Fruit fly (Drosophila melanogaster) whole organism, larva: ENCODE results near the gene CG13998.

Source experiments
- noc ChIP-seq: fragments of 200-800 bp; sonication (Bioruptor generic); optimal IDR thresholded peaks from 3 replicates; lab custom pipeline; 2019; ENCODE audit warnings: missing biosample characterization, mild to moderate bottlenecking, missing genetic modification characterization, moderate library complexity

The CG13998 gene

dm6 chr2L:5979957-5980861 is 23.6 kb upstream of the CG13998 start:
- TF ChIP-seq noc (tag; lab: Kevin White, UChicago) = peak; percentile 47

- no peak for TF ChIP-seq noc (tag; lab: Kevin White, UChicago)
Measured at dm6 chr2L:5979055-5979399, 22.4 kb upstream of the CG13998 start.

- TF ChIP-seq noc (tag; lab: Kevin White, UChicago) = no peak
Measured at dm6 chr2L:5978333-5979054, 21.9 kb upstream of the CG13998 start.

- no peak for TF ChIP-seq noc (tag; lab: Kevin White, UChicago)
Measured at dm6 chr2L:5977729-5978078, 21.1 kb upstream of the CG13998 start.

dm6 chr2L:5977070-5977728 is 20.6 kb upstream of the CG13998 start:
- TF ChIP-seq noc (tag; lab: Kevin White, UChicago) = peak; percentile 36

- TF ChIP-seq noc (tag; lab: Kevin White, UChicago) = peak; percentile 19
Measured at dm6 chr2L:5975601-5976000, 19.0 kb upstream of the CG13998 start.

- TF ChIP-seq noc (tag; lab: Kevin White, UChicago) = no peak
Measured at dm6 chr2L:5975025-5975539, 18.5 kb upstream of the CG13998 start.

- peak; percentile 34 for TF ChIP-seq noc (tag; lab: Kevin White, UChicago)
Measured at dm6 chr2L:5974122-5974521, 17.5 kb upstream of the CG13998 start.

dm6 chr2L:5972588-5973236 is 16.1 kb upstream of the CG13998 start:
- TF ChIP-seq noc (tag; lab: Kevin White, UChicago) = no peak

dm6 chr2L:5972005-5972404 is 15.4 kb upstream of the CG13998 start:
- TF ChIP-seq noc (tag; lab: Kevin White, UChicago) = peak; percentile 58

dm6 chr2L:5971093-5971808 is 14.6 kb upstream of the CG13998 start:
- TF ChIP-seq noc (tag; lab: Kevin White, UChicago) = no peak

dm6 chr2L:5969559-5969958 is 12.9 kb upstream of the CG13998 start, which contains the start of gene Ucp4B:
Gene Ucp4B (plus strand): TSS chr2L:5969859.
- TF ChIP-seq noc (tag; lab: Kevin White, UChicago) = no peak

- TF ChIP-seq noc (tag; lab: Kevin White, UChicago) = no peak
Measured at dm6 chr2L:5967702-5968616, 11.3 kb upstream of the CG13998 start, which contains the start of the genes CG13992 and Ucp4C. Gene CG13992 (minus strand): TSS chr2L:5967752. Gene Ucp4C (plus strand): TSS chr2L:5968566.

dm6 chr2L:5964851-5965250 is 8.2 kb upstream of the CG13998 start, which contains the start of gene psd:
Gene psd (minus strand): TSS chr2L:5964951.
- TF ChIP-seq noc (tag; lab: Kevin White, UChicago) = no peak
